Worm (Caenorhabditis elegans): ENCODE measurements around the gene clec-123.

ce11 chrII:3148404-3148803, 34.4 kb downstream of the clec-123 start:
- TF ChIP-seq ztf-11 (tag; optimal IDR thresholded peaks at IDR 0.05) (no peak), skn-1 (tag; optimal IDR thresholded peaks at IDR 0.05) (no peak)
